Fruit fly (Drosophila melanogaster) whole organism, wandering third instar larva: ENCODE data around the gene Slc45-1.

Experiments used
- Abd-B ChIP-seq: fragments of >200 bp; optimal IDR thresholded peaks from 2 replicates; lab custom pipeline; 2017; ENCODE audit warnings: missing biosample characterization, missing genetic modification characterization
- CG32264 ChIP-seq: fragments of 200-800 bp; sonication (Bioruptor generic); optimal IDR thresholded peaks from 2 replicates; lab custom pipeline; 2016; ENCODE audit warnings: missing biosample characterization, missing genetic modification characterization
- CrebA ChIP-seq: fragments of 200-800 bp; sonication (Bioruptor generic); optimal IDR thresholded peaks from 2 replicates; lab custom pipeline; 2016; ENCODE audit warnings: missing biosample characterization, mild to moderate bottlenecking, missing genetic modification characterization, borderline replicate concordance
- Dfd ChIP-seq: fragments of >200 bp; optimal IDR thresholded peaks from 2 replicates; lab custom pipeline; 2017; ENCODE audit warnings: missing biosample characterization, missing genetic modification characterization
- Dif ChIP-seq: fragments of 200-275, 200-300 bp; sonication (Bioruptor generic); optimal IDR thresholded peaks from 2 replicates; lab custom pipeline; 2018; ENCODE audit warnings: missing biosample characterization, missing genetic modification characterization; ENCODE audit not compliant: partially characterized antibody
- GATAd ChIP-seq: sonication (Bioruptor generic); optimal IDR thresholded peaks from 2 replicates; lab custom pipeline; 2016; ENCODE audit warnings: missing biosample characterization, missing genetic modification characterization
- HLH106 ChIP-seq: fragments of 200-800 bp; optimal IDR thresholded peaks from 3 replicates; lab custom pipeline; 2019; ENCODE audit warnings: missing biosample characterization, mild to moderate bottlenecking, missing genetic modification characterization, moderate library complexity
- Hr78 ChIP-seq: fragments of >200 bp; optimal IDR thresholded peaks from 2 replicates; lab custom pipeline; 2017; ENCODE audit warnings: missing biosample characterization, missing genetic modification characterization
- Jra ChIP-seq: sonication (Bioruptor generic); optimal IDR thresholded peaks from 2 replicates; lab custom pipeline; 2016; ENCODE audit warnings: missing biosample characterization, missing genetic modification characterization
- Mio ChIP-seq: sonication (Bioruptor generic); optimal IDR thresholded peaks from 2 replicates; lab custom pipeline; 2016; ENCODE audit warnings: missing biosample characterization, missing genetic modification characterization
- Myc ChIP-seq: fragments of >200 bp; optimal IDR thresholded peaks from 2 replicates; lab custom pipeline; 2017
- N ChIP-seq: fragments of >200 bp; optimal IDR thresholded peaks from 2 replicates; lab custom pipeline; 2018; ENCODE audit warnings: missing biosample characterization, missing external identifiers, missing genetic modification characterization
- OdsH ChIP-seq: fragments of 200-800 bp; sonication (Bioruptor generic); optimal IDR thresholded peaks from 2 replicates; lab custom pipeline; 2016; ENCODE audit warnings: missing biosample characterization, mild to moderate bottlenecking, missing genetic modification characterization
- Sp1 ChIP-seq: fragments of 200-800 bp; sonication (Bioruptor generic); optimal IDR thresholded peaks from 3 replicates; lab custom pipeline; 2019; ENCODE audit warnings: missing biosample characterization, mild to moderate bottlenecking, missing genetic modification characterization, moderate library complexity
- Vsx2 ChIP-seq: fragments of 200-300, 225-300 bp; sonication (Bioruptor generic); optimal IDR thresholded peaks from 2 replicates; lab custom pipeline; 2018; ENCODE audit warnings: missing biosample characterization, missing genetic modification characterization; ENCODE audit not compliant: partially characterized antibody
- br ChIP-seq: fragments of 200-800 bp; sonication (Bioruptor generic); optimal IDR thresholded peaks from 2 replicates; lab custom pipeline; 2016; ENCODE audit warnings: missing biosample characterization, missing genetic modification characterization
- brk ChIP-seq: fragments of 200-800 bp; sonication (Bioruptor generic); optimal IDR thresholded peaks from 2 replicates; lab custom pipeline; 2016; ENCODE audit warnings: missing biosample characterization, mild to moderate bottlenecking, missing genetic modification characterization
- dl ChIP-seq, 2 experiments: fragments of 175-275, 200-275 bp in 1 of 2; fragments of 200-275 bp in 1 of 2; sonication (Bioruptor generic); optimal IDR thresholded peaks; lab custom pipeline; 2018; ENCODE audit warnings: mild to moderate bottlenecking in 2 of 2, missing biosample characterization in 2 of 2, missing genetic modification characterization in 2 of 2, moderate library complexity in 2 of 2; ENCODE audit not compliant: partially characterized antibody in 2 of 2, insufficient read depth in 1 of 2
- dsf ChIP-seq: sonication (Bioruptor generic); optimal IDR thresholded peaks from 2 replicates; lab custom pipeline; 2016; ENCODE audit warnings: missing biosample characterization, missing genetic modification characterization, borderline replicate concordance
- foxo ChIP-seq, 2 experiments: fragments of 200-800 bp; sonication (Bioruptor generic); optimal IDR thresholded peaks; 2 replicates in 1 of 2; 3 replicates in 1 of 2; lab custom pipeline; 2016 to 2017; ENCODE audit warnings: missing biosample characterization in 2 of 2, missing genetic modification characterization in 2 of 2
- fru ChIP-seq: fragments of 200-800 bp; sonication (Bioruptor generic); optimal IDR thresholded peaks from 3 replicates; lab custom pipeline; 2016; ENCODE audit warnings: missing biosample characterization, mild to moderate bottlenecking, missing genetic modification characterization
- h ChIP-seq: fragments of 200-800 bp; sonication (Bioruptor generic); optimal IDR thresholded peaks from 3 replicates; lab custom pipeline; 2016; ENCODE audit warnings: missing biosample characterization, mild to moderate bottlenecking, missing genetic modification characterization
- jim ChIP-seq: fragments of 175-275, 200-325 bp; sonication (Bioruptor generic); optimal IDR thresholded peaks from 2 replicates; lab custom pipeline; 2016; ENCODE audit warnings: missing biosample characterization, mild to moderate bottlenecking, missing genetic modification characterization
- lola ChIP-seq: fragments of >200 bp; optimal IDR thresholded peaks from 2 replicates; lab custom pipeline; 2017; ENCODE audit warnings: missing biosample characterization, missing genetic modification characterization
- psq ChIP-seq: fragments of 200-800 bp; sonication (Bioruptor generic); optimal IDR thresholded peaks from 3 replicates; lab custom pipeline; 2017; ENCODE audit warnings: missing biosample characterization, mild to moderate bottlenecking, missing genetic modification characterization, moderate library complexity
- sage ChIP-seq: fragments of 200-800 bp; sonication (Bioruptor generic); optimal IDR thresholded peaks from 2 replicates; lab custom pipeline; 2016; ENCODE audit warnings: missing biosample characterization, mild to moderate bottlenecking, missing genetic modification characterization
- sv ChIP-seq: fragments of 200-800 bp; sonication (Bioruptor generic); optimal IDR thresholded peaks from 3 replicates; lab custom pipeline; 2016; ENCODE audit warnings: missing biosample characterization, missing genetic modification characterization
- tai ChIP-seq: sonication (Bioruptor generic); optimal IDR thresholded peaks from 2 replicates; lab custom pipeline; 2016; ENCODE audit warnings: missing biosample characterization, missing genetic modification characterization

The Slc45-1 gene

DNA sequence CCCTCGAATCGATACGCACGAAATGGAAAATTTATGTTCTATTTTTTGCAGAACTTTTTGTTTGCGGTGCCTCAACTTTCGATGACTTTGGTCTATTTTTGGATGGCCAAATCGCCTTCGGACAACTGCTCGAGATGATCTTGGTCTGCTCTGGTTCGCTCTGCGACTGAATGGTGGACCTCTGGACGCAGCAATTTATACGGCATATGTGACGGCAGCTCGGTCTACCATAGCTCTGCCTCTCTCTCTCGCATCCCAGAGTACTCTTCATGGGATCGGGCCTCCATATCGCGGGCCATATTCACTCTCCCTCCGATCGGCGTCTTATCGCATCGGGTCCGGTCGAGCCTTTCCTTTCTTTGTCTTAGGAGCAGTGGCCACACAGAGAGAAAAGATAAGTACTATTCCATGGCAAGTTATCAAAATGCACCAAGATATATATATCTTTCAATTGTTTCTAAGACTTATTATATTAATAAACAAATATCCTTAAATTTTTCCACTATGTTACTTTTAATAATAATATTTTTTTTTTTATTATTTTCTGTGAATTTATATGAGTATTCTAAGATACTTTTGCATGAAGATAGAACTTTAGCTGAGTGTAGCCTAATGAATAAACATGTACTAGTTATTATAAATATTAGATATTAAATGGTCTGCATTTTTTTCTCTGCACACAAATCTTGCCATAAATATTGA is at the start of gene Slc45-1:
Slc45-1 (minus strand) TSS at position 150 of the 702 bp plus-strand sequence.
- TF ChIP-seq CG32264 (GFP tag; lab: Kevin White, UChicago) = no peak
- TF ChIP-seq Sp1 (GFP tag; lab: Kevin White, UChicago) = peak; percentile 11
- peak; percentile 2 for TF ChIP-seq HLH106 (tag; lab: Kevin White, UChicago)
- TF ChIP-seq br (GFP tag; lab: Kevin White, UChicago) = no peak
- TF ChIP-seq CrebA = no peak
- peak in 1 of 2 experiments; percentile 11 for TF ChIP-seq foxo (GFP tag; optimal IDR thresholded peaks at IDR 0.05; lab: Kevin White, UChicago)
- TF ChIP-seq dl (GFP tag; optimal IDR thresholded peaks at IDR 0.05; lab: Kevin White, UChicago; ENCODE audit: insufficient read depth in 1 of 2, partially characterized antibody in 2 of 2) = peak; percentile 43 to 54
- TF ChIP-seq Hr78 = no peak
- no peak for TF ChIP-seq dsf (GFP tag; lab: Kevin White, UChicago)
- TF ChIP-seq brk = no peak

DNA sequence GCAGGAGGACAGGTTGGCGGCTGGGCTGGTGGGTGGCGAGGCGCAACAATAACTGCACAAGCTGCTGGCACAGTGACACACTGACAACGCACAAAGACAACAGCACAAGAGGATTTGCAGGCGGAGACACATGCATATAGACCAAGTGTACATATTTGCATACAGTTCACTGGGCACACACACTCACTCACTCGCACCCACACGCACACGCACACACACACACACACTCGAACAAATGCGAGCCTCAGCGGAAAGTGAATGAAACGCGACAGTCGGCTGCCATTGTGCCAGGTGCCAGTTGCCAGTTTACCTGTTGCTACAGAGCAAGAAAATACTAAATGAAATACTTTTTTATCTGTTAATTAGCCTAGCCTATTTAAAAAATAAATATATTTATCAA is 46.5 kb upstream of the Slc45-1 start:
- TF ChIP-seq Dfd (GFP tag; lab: Kevin White, UChicago) (peak; percentile 52), br (GFP tag; lab: Kevin White, UChicago) (no peak)

DNA sequence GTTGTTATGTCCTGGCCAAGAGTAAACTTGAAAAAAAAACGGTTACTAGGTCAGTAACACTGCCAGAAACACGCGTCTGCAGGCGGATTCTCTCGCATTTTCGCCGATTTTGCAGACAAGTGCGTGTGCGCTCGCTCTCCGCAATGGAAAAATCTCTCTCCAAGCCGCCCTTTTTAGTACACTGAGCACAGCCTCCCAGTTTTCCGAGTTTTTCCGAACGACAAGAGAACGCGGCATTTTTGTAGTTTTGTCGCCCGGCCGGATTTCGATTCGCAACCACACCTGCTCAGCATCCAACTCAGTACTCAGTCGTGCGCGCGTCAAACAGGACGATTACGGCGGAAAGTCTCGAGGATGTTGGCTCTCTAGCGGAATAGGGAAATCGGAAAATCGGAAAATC is 43.0 kb upstream of the Slc45-1 start, which contains the start of gene GluRIB:
GluRIB (plus strand) TSS at position 301 of the 400 bp plus-strand sequence.
- TF ChIP-seq GATAd (GFP tag; lab: Kevin White, UChicago) (no peak), Myc (lab: Kevin White, UChicago) (no peak), foxo (GFP tag; optimal IDR thresholded peaks at IDR 0.05; lab: Kevin White, UChicago) (no peak), Dfd (GFP tag; lab: Kevin White, UChicago) (no peak), Hr78 (no peak), jim (GFP tag; lab: Kevin White, UChicago) (no peak)

DNA sequence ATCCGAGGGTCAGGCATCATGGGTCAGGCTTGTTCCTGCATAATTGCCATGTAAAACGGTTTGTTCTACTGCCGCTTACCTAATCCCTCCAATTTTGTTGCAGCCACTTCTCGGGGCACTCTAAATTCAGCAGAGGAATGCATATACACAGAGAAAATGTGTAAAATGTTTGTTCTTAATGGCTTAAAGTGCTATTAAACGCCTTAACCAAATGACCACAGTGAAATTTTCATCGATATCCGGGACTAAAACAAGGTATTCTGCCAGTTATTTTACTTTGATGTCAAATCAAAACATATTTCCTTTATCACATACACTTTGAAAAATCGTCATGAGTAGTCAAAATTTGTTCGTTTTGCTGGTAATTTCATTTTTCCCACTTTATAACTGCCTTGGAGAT is 41.3 kb upstream of the Slc45-1 start, which contains the start of gene CG4477:
CG4477 (plus strand) TSS at position 301 of the 400 bp plus-strand sequence.
- TF ChIP-seq tai (no peak), CrebA (no peak), N (GFP tag; lab: Kevin White, UChicago) (no peak), Dfd (GFP tag; lab: Kevin White, UChicago) (no peak), Vsx2 (GFP tag; lab: Kevin White, UChicago) (no peak), psq (GFP tag; lab: Kevin White, UChicago) (no peak), Abd-B (GFP tag; lab: Kevin White, UChicago) (no peak), HLH106 (tag; lab: Kevin White, UChicago) (no peak), CG32264 (GFP tag; lab: Kevin White, UChicago) (no peak), OdsH (GFP tag; lab: Kevin White, UChicago) (no peak), sv (GFP tag; lab: Kevin White, UChicago) (no peak), lola (GFP tag; lab: Kevin White, UChicago) (no peak), fru (GFP tag; lab: Kevin White, UChicago) (no peak), h (no peak), Mio (no peak)
- TF ChIP-seq, all 38 proteins: peak for 0

DNA sequence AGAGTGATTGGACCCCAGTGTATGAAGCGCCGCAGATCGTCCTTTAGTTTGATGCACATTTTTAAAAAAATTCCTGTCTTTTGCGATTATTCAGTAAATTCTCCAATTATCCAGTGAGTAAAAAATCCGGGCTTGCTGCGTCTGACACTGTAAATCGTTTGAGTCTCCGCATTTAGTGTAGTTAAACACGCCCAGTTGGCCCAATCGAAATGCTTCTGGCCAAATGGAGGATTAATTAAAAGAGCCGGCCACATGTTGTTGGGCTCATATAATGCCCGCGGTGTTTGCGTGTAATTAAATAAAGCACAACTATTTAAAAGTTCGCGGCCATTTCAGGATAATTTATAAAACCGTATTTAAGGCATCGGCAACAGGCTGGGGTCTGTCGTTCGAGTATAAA is 27.9 kb upstream of the Slc45-1 start, which contains the start of gene CG4483:
CG4483 (minus strand) TSS at position 101 of the 400 bp plus-strand sequence.
- no peak for TF ChIP-seq dsf (GFP tag; lab: Kevin White, UChicago)
- no peak for TF ChIP-seq sage (GFP tag; lab: Kevin White, UChicago)
- no peak for TF ChIP-seq foxo (GFP tag; optimal IDR thresholded peaks at IDR 0.05; lab: Kevin White, UChicago)
- no peak for TF ChIP-seq Mio
- TF ChIP-seq lola (GFP tag; lab: Kevin White, UChicago) = no peak
- TF ChIP-seq Abd-B (GFP tag; lab: Kevin White, UChicago) = no peak

DNA sequence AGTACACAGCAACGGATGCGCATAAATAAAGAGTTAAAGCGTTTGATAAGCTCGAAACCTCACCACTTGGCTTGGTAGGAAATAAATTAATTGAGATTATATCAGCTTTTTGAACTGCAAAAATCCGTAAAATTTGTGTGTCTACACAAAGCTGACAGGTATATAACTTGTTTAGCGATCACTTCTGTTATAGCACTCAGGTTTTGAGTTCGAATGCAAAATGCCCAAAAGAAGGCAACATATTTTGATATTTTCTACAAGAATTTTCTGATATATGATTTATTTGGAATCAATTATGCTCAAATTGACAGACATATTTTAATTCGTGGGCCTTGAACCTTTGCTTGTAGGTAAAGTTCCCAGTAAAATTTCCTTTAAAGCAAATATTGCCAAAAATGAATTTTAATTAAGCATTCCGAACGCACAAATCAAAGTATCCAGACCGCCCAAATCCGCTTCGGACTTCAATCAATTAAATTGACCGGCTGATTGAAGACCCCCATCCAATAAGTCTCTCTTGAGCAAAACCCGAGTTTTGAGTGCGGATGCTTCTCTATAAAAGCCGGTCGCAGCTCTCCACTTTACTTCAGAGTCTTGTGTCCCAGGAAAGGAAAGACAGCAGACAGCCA is 2.8 kb upstream of the Slc45-1 start, which contains the start of gene CG4476:
CG4476 (plus strand) TSS at position 579 of the 629 bp plus-strand sequence.
- TF ChIP-seq Dif (GFP tag; lab: Kevin White, UChicago) = peak; percentile 89
- TF ChIP-seq Vsx2 (GFP tag; lab: Kevin White, UChicago) = peak; percentile 59
- TF ChIP-seq dl (GFP tag; optimal IDR thresholded peaks at IDR 0.05; lab: Kevin White, UChicago; ENCODE audit: insufficient read depth in 1 of 2, partially characterized antibody in 2 of 2) = peak in 1 of 2 experiments; percentile 56
- TF ChIP-seq Myc (lab: Kevin White, UChicago) = peak; percentile 11
- TF ChIP-seq Jra (GFP tag; lab: Kevin White, UChicago) = no peak
- no peak for TF ChIP-seq tai
